Fruit fly (Drosophila melanogaster): Measurements from ENCODE around the gene CG43439.

DNA sequence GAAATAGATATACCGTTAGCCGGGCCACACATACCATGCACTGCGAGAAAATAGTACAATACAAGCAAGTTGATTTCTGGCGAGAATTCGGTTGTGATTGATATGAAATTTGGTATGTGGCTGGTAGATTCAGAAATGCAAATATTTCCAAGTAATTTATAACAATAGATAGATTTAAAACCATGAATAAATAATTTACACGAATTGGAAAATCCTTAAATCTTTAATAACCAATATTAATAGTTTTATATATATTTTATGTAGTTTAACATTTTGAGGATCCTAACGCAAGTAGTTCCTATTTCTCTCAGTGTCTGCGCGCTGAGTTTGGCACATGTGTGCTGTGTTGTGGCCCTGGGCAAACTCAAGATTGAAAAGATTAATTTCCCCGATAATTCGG, 2.6 kb downstream of the CG43439 start:
- TF ChIP-seq CG15336 (GFP tag; IDR thresholded peaks at IDR 0.05) = peak; percentile 22; the same call in 1 of the 2 replicates
- no peak for TF ChIP-seq esn (GFP tag; optimal IDR thresholded peaks at IDR 0.05)
- TF ChIP-seq svp (GFP tag) = peak; percentile 28
- no peak for TF ChIP-seq ss (GFP tag; optimal IDR thresholded peaks at IDR 0.05)
- no peak for TF ChIP-seq CG6854 (GFP tag; optimal IDR thresholded peaks at IDR 0.05)
- no peak for TF ChIP-seq CG1621 (tag; optimal IDR thresholded peaks at IDR 0.05)
- no peak for TF ChIP-seq fkh (GFP tag; optimal IDR thresholded peaks at IDR 0.05)
- TF ChIP-seq Sox15 (GFP tag; optimal IDR thresholded peaks at IDR 0.05) = no peak
- no peak for TF ChIP-seq Gug (GFP tag; IDR thresholded peaks at IDR 0.05)
- no peak for TF ChIP-seq CG3032 (tag; optimal IDR thresholded peaks at IDR 0.05)
